Fruit fly (Drosophila melanogaster): ENCODE data around the gene CG15432.

The CG15432 gene

dm6 chr2L:4393842-4394421 is 48.2 kb upstream of the CG15432 start, which contains the start of gene CG3652 (continued):
- TF ChIP-seq dm (GFP tag; optimal IDR thresholded peaks at IDR 0.05) (peak; percentile 2), bab2 (GFP tag; optimal IDR thresholded peaks at IDR 0.05) (peak; percentile 23), unpg (GFP tag; optimal IDR thresholded peaks at IDR 0.05) (no peak), CG12659 (GFP tag; optimal IDR thresholded peaks at IDR 0.05) (peak; percentile 70), mld (GFP tag; IDR thresholded peaks at IDR 0.05; ENCODE audit: partially characterized antibody) (no peak), fd96Cb (tag; optimal IDR thresholded peaks at IDR 0.05) (no peak), sens-2 (GFP tag; IDR thresholded peaks at IDR 0.05) (no peak), tap (tag; optimal IDR thresholded peaks at IDR 0.05) (no peak), CG34224 (GFP tag; IDR thresholded peaks at IDR 0.05; ENCODE audit: partially characterized antibody) (peak; percentile 38; the same call in 1 of the 3 replicates), Neu2 (GFP tag; optimal IDR thresholded peaks at IDR 0.05; ENCODE audit: borderline replicate concordance) (no peak), NC2α (GFP tag; optimal IDR thresholded peaks at IDR 0.05) (no peak), CG10979 (tag; optimal IDR thresholded peaks at IDR 0.05) (peak; percentile 1), Camta (GFP tag; optimal IDR thresholded peaks at IDR 0.05) (no peak), CG8359 (GFP tag; optimal IDR thresholded peaks at IDR 0.05; ENCODE audit: borderline replicate concordance) (no peak), Tbp (GFP tag; optimal IDR thresholded peaks at IDR 0.05) (no peak), Bdp1 (GFP tag; optimal IDR thresholded peaks at IDR 0.05) (no peak), CG7928 (GFP tag; optimal IDR thresholded peaks at IDR 0.05) (peak; percentile 53), Jarid2 (GFP tag; optimal IDR thresholded peaks at IDR 0.05) (no peak), zfh2 (GFP tag; optimal IDR thresholded peaks at IDR 0.05) (peak; percentile 53), lov (optimal IDR thresholded peaks at IDR 0.05) (no peak), lov (GFP tag; IDR thresholded peaks at IDR 0.05) (no peak), yki (optimal IDR thresholded peaks at IDR 0.05) (no peak), Dek (tag; optimal IDR thresholded peaks at IDR 0.05) (no peak), CG6175 (GFP tag; IDR thresholded peaks at IDR 0.05) (no peak), NC2β (GFP tag; optimal IDR thresholded peaks at IDR 0.05) (peak; percentile 14), Elba2 (GFP tag; optimal IDR thresholded peaks at IDR 0.05) (no peak), al (GFP tag; IDR thresholded peaks at IDR 0.05) (peak; percentile 20; the same call in 1 of the 2 replicates), CG5953 (GFP tag; IDR thresholded peaks at IDR 0.05) (no peak), HLH3B (GFP tag; IDR thresholded peaks at IDR 0.05) (no peak), CG11695 (GFP tag; IDR thresholded peaks at IDR 0.05) (no peak), sr (GFP tag; IDR thresholded peaks at IDR 0.05) (no peak), CG11723 (GFP tag; optimal IDR thresholded peaks at IDR 0.05) (no peak), CG9817 (tag; optimal IDR thresholded peaks at IDR 0.05) (no peak), CG15514 (GFP tag; optimal IDR thresholded peaks at IDR 0.05) (peak; percentile 42), kni (GFP tag; optimal IDR thresholded peaks at IDR 0.05) (no peak), HLH4C (GFP tag; IDR thresholded peaks at IDR 0.05; ENCODE audit: partially characterized antibody) (peak; percentile 54), CG6654 (GFP tag; optimal IDR thresholded peaks at IDR 0.05) (no peak), CG32767 (GFP tag; IDR thresholded peaks at IDR 0.05) (no peak), ase (GFP tag; IDR thresholded peaks at IDR 0.05) (no peak), Doc3 (GFP tag; IDR thresholded peaks at IDR 0.05; ENCODE audit: partially characterized antibody) (0 out of 3 replicates have a peak, but pooled peaks have one; percentile 21), CG7357 (GFP tag; IDR thresholded peaks at IDR 0.05) (0 out of 3 replicates have a peak, but pooled peaks have one; percentile 36), vnd (GFP tag; IDR thresholded peaks at IDR 0.05; ENCODE audit: partially characterized antibody) (no peak), slou (GFP tag; optimal IDR thresholded peaks at IDR 0.05) (peak; percentile 27), oc (tag; optimal IDR thresholded peaks at IDR 0.05) (no peak), Pdp1 (GFP tag; optimal IDR thresholded peaks at IDR 0.05) (peak in 1 of 2 experiments; percentile 25), pb (GFP tag; optimal IDR thresholded peaks at IDR 0.05) (no peak), lab (GFP tag; optimal IDR thresholded peaks at IDR 0.05) (no peak), row (GFP tag; IDR thresholded peaks at IDR 0.05) (peak; percentile 70), chinmo (GFP tag; IDR thresholded peaks at IDR 0.05; ENCODE audit: partially characterized antibody) (0 out of 4 replicates have a peak, but pooled peaks have one; percentile 21), CG10431 (GFP tag; optimal IDR thresholded peaks at IDR 0.05) (no peak)
